Worm (Caenorhabditis elegans): ENCODE results near the gene T09B9.3.
A peak's percentile ranks its signal among the peaks of the same experiment; 100 is the strongest.

T09B9.3 gene

DNA sequence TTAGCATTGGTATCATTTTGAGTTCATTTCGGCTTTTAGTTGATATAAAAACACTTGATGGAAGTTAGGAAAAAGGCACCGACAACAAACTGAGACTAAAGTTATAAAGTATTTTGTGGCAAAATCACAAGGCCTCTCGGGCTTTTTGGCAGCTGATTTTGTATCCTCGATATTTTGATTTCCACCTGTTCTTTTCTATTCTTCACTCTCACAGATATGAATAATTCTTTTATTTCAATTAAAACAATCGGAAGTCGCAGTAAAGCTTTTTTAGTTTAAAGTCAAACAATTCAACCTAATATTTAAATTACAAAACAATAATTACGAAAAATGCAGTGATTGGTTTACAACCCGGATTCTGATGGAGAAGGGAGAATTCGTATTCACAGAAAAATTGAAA is at the start of gene T09B9.3:
T09B9.3 (minus strand) TSS at position 101 of the 400 bp plus-strand sequence.
- TF ChIP-seq pha-4 (tag; optimal IDR thresholded peaks at IDR 0.05) (no peak), ZK546.5 (tag; optimal IDR thresholded peaks at IDR 0.05) (no peak), nhr-23 (tag; optimal IDR thresholded peaks at IDR 0.05) (no peak)

- TF ChIP-seq fkh-10 (GFP tag; optimal IDR thresholded peaks at IDR 0.05) (peak; percentile 85), nhr-237 (tag; optimal IDR thresholded peaks at IDR 0.05) (no peak)
Observed at ce11 chrX:9807377-9808048, 46.3 kb upstream of the T09B9.3 start, which contains the start of gene lgc-47. Gene lgc-47, minus strand, starts transcription at chrX:9807662.

ce11 chrX:9805426-9805825 is 44.3 kb upstream of the T09B9.3 start:
- no peak for TF ChIP-seq daf-12 (tag; optimal IDR thresholded peaks at IDR 0.05)
- peak; percentile 80 for TF ChIP-seq fkh-10 (GFP tag; optimal IDR thresholded peaks at IDR 0.05)

DNA sequence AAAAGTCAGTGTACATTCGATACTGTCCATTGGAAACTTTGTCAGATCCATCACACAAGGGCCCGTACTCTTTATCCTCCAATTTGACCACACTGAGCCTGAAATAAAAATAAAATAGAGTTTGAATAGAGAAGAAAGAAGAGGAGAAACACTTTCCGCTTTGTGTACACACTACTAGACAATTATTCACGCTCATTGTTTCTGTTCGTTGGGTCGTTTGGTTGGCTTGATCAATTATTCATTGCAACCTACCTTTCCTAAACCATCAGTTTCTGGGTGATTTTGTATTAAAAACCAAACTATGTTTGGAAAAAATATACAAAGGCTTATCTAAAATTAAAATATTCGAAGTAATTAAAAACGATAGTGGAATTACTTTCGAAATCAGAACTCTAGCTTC is 43.6 kb upstream of the T09B9.3 start:
- no peak for TF ChIP-seq nhr-28 (tag; optimal IDR thresholded peaks at IDR 0.05)
- TF ChIP-seq skn-1 (tag; optimal IDR thresholded peaks at IDR 0.05), result no peak
- no peak for TF ChIP-seq sea-2 (GFP tag; optimal IDR thresholded peaks at IDR 0.05)
- TF ChIP-seq ceh-9 (tag; optimal IDR thresholded peaks at IDR 0.05), result no peak
- TF ChIP-seq nhr-67 (tag; optimal IDR thresholded peaks at IDR 0.05), result no peak
- TF ChIP-seq unc-62 (GFP tag; optimal IDR thresholded peaks at IDR 0.05), result no peak
- no peak for TF ChIP-seq eor-1 (tag; optimal IDR thresholded peaks at IDR 0.05)
- no peak for TF ChIP-seq snpc-4 (tag; optimal IDR thresholded peaks at IDR 0.05)
- no peak for TF ChIP-seq pqm-1 (tag; optimal IDR thresholded peaks at IDR 0.05)
- no peak for TF ChIP-seq zag-1 (tag; optimal IDR thresholded peaks at IDR 0.05)
- no peak for TF ChIP-seq egl-5 (tag; optimal IDR thresholded peaks at IDR 0.05)

- no peak for TF ChIP-seq nhr-237 (tag; optimal IDR thresholded peaks at IDR 0.05)
- TF ChIP-seq ceh-9 (tag; optimal IDR thresholded peaks at IDR 0.05), result no peak
- peak; percentile 91 for TF ChIP-seq fkh-10 (GFP tag; optimal IDR thresholded peaks at IDR 0.05)
- no peak for TF ChIP-seq elt-3 (tag; optimal IDR thresholded peaks at IDR 0.05)
- no peak for TF ChIP-seq fkh-2 (tag; optimal IDR thresholded peaks at IDR 0.05)
- no peak for TF ChIP-seq mml-1 (tag; optimal IDR thresholded peaks at IDR 0.05)
- TF ChIP-seq ztf-11 (tag; optimal IDR thresholded peaks at IDR 0.05), result no peak
- TF ChIP-seq lin-15B (tag; optimal IDR thresholded peaks at IDR 0.05), result no peak
Observed at ce11 chrX:9803603-9804002, 42.4 kb upstream of the T09B9.3 start.

DNA sequence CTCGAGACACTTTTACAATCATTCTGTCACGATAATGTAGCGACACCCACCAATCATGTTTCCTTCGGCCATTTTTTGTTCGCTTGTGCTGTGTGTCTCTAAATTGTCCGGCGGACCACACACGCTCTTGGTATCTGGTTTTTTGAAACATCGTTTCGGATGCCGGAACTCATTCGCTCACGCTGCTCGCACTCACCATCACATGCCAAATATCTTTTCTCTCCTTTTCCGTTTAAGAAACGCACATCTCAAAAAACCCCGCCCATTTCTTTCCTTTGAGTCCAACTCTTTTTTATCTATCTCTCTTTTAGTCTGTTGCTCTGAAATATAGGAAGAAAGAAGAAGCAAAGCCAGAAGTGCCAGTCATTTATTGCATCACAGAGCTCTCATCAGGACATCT is 37.4 kb upstream of the T09B9.3 start, which contains the start of gene F36G3.3:
F36G3.3 (plus strand) TSS at position 306 of the 400 bp plus-strand sequence.
- TF ChIP-seq unc-62 (GFP tag; optimal IDR thresholded peaks at IDR 0.05) (no peak), nhr-76 (tag; optimal IDR thresholded peaks at IDR 0.05) (no peak), lin-39 (tag; optimal IDR thresholded peaks at IDR 0.05) (peak; percentile 83), nfya-1 (tag; optimal IDR thresholded peaks at IDR 0.05; ENCODE audit: insufficient read depth) (peak; percentile 13), fkh-10 (GFP tag; optimal IDR thresholded peaks at IDR 0.05) (peak; percentile 35)

- no peak for TF ChIP-seq lin-15B (tag; optimal IDR thresholded peaks at IDR 0.05)
- TF ChIP-seq fkh-2 (tag; optimal IDR thresholded peaks at IDR 0.05), result no peak
- TF ChIP-seq pha-4 (tag; optimal IDR thresholded peaks at IDR 0.05), result no peak
- no peak for TF ChIP-seq snpc-4 (tag; optimal IDR thresholded peaks at IDR 0.05)
- TF ChIP-seq aly-2 (tag; optimal IDR thresholded peaks at IDR 0.05), result no peak
- no peak for TF ChIP-seq sea-2 (GFP tag; optimal IDR thresholded peaks at IDR 0.05)
- no peak for TF ChIP-seq ama-1 (optimal IDR thresholded peaks at IDR 0.05)
- TF ChIP-seq ZK546.5 (tag; optimal IDR thresholded peaks at IDR 0.05), result no peak
- no peak for TF ChIP-seq eor-1 (tag; optimal IDR thresholded peaks at IDR 0.05)
- no peak for TF ChIP-seq elt-1 (tag; optimal IDR thresholded peaks at IDR 0.05)
- no peak for TF ChIP-seq hmg-11 (tag; optimal IDR thresholded peaks at IDR 0.05)
- no peak for TF ChIP-seq nhr-76 (tag; optimal IDR thresholded peaks at IDR 0.05)
- no peak for TF ChIP-seq fos-1 (tag; optimal IDR thresholded peaks at IDR 0.05)
- no peak for TF ChIP-seq tbx-2 (tag; optimal IDR thresholded peaks at IDR 0.05)
- no peak for TF ChIP-seq mdl-1 (tag; optimal IDR thresholded peaks at IDR 0.05)
- TF ChIP-seq daf-12 (tag; optimal IDR thresholded peaks at IDR 0.05), result no peak
- TF ChIP-seq ceh-82 (tag; optimal IDR thresholded peaks at IDR 0.05), result no peak
Observed at ce11 chrX:9796063-9796462, 34.9 kb upstream of the T09B9.3 start.

Measured in whole organism, L3 larva.